Fruit fly (Drosophila melanogaster) whole organism, embryonic: Measurements from ENCODE around the gene Strip.

Experiments used
- Aef1 ChIP-seq: fragments of 200-800 bp; sonication (Bioruptor generic); IDR thresholded peaks from 3 replicates; pipeline ENCODE4 v1.3.6; 2022; ENCODE audit warnings: missing biosample characterization, missing genetic modification characterization
- CG10267 ChIP-seq: fragments of 200-800 bp; sonication (Bioruptor generic); optimal IDR thresholded peaks from 2 replicates; lab custom pipeline; 2018; ENCODE audit warnings: missing biosample characterization, mild to moderate bottlenecking, missing genetic modification characterization, moderate library complexity
- CG10543 ChIP-seq: fragments of 200-800 bp; sonication (Bioruptor generic); optimal IDR thresholded peaks from 3 replicates; lab custom pipeline; 2017; ENCODE audit warnings: missing biosample characterization, mild to moderate bottlenecking, missing genetic modification characterization, moderate library complexity
- CG11723 ChIP-seq: fragments of 200-800 bp; sonication (Bioruptor generic); optimal IDR thresholded peaks from 2 replicates; lab custom pipeline; 2017; ENCODE audit warnings: missing biosample characterization, mild to moderate bottlenecking, missing genetic modification characterization
- CG12219 ChIP-seq: fragments of 200-800 bp; sonication (Bioruptor generic); optimal IDR thresholded peaks from 3 replicates; lab custom pipeline; 2018; ENCODE audit warnings: missing biosample characterization, mild to moderate bottlenecking, missing genetic modification characterization
- CG13624 ChIP-seq: fragments of 200-800 bp; sonication (Bioruptor generic); optimal IDR thresholded peaks from 2 replicates; lab custom pipeline; 2016; ENCODE audit warnings: missing biosample characterization, missing genetic modification characterization
- CG14441 ChIP-seq: fragments of 200-800 bp; sonication (Bioruptor generic); IDR thresholded peaks from 2 replicates; pipeline ENCODE4 v1.3.6; 2022; ENCODE audit warnings: missing biosample characterization, missing genetic modification characterization
- CG15601 ChIP-seq: fragments of 200-800 bp; sonication (Bioruptor generic); optimal IDR thresholded peaks from 3 replicates; lab custom pipeline; 2019; ENCODE audit warnings: missing biosample characterization, mild to moderate bottlenecking, missing genetic modification characterization, moderate library complexity
- CG17802 ChIP-seq: fragments of 200-800 bp; sonication (Bioruptor generic); optimal IDR thresholded peaks from 2 replicates; lab custom pipeline; 2018; ENCODE audit warnings: missing biosample characterization, mild to moderate bottlenecking, missing genetic modification characterization, moderate library complexity
- CG18262 ChIP-seq: fragments of 200-800 bp; optimal IDR thresholded peaks from 3 replicates; lab custom pipeline; 2019; ENCODE audit warnings: missing biosample characterization, mild to moderate bottlenecking, missing genetic modification characterization, moderate library complexity
- CG18476 ChIP-seq: fragments of 200-800 bp; sonication (Bioruptor generic); optimal IDR thresholded peaks from 2 replicates; lab custom pipeline; 2016; ENCODE audit warnings: missing biosample characterization, mild to moderate bottlenecking, missing genetic modification characterization
- CG2116 ChIP-seq: fragments of 200-800 bp; sonication (Bioruptor generic); optimal IDR thresholded peaks from 3 replicates; lab custom pipeline; 2018; ENCODE audit warnings: missing biosample characterization, mild to moderate bottlenecking, missing genetic modification characterization
- CG2199 ChIP-seq: fragments of 200-800 bp; sonication (Bioruptor generic); IDR thresholded peaks from 3 replicates; pipeline ENCODE4 v1.3.6; 2022; ENCODE audit warnings: missing biosample characterization, missing genetic modification characterization
- CG3065 ChIP-seq: fragments of 200-800 bp; sonication (Bioruptor generic); optimal IDR thresholded peaks from 2 replicates; lab custom pipeline; 2016; ENCODE audit warnings: missing biosample characterization, missing genetic modification characterization
- CG31388 ChIP-seq: fragments of 200-800 bp; sonication (Bioruptor generic); optimal IDR thresholded peaks from 2 replicates; lab custom pipeline; 2016; ENCODE audit warnings: missing biosample characterization, missing genetic modification characterization
- CG32767 ChIP-seq: fragments of 200-800 bp; sonication (Bioruptor generic); IDR thresholded peaks from 2 replicates; pipeline ENCODE4 v1.3.6; 2022; ENCODE audit warnings: missing biosample characterization, missing genetic modification characterization
- CG3407 ChIP-seq: fragments of 200-800 bp; sonication (Bioruptor generic); optimal IDR thresholded peaks from 2 replicates; lab custom pipeline; 2018; ENCODE audit warnings: missing biosample characterization, mild to moderate bottlenecking, missing genetic modification characterization
- CG34224 ChIP-seq: fragments of 200-800 bp; sonication (Bioruptor generic); IDR thresholded peaks from 3 replicates; pipeline ENCODE4 v1.3.6; 2022; ENCODE audit warnings: missing biosample characterization, missing genetic modification characterization; ENCODE audit not compliant: partially characterized antibody
- CG34422 ChIP-seq: fragments of 200-800 bp; sonication (Bioruptor generic); IDR thresholded peaks from 3 replicates; pipeline ENCODE4 v1.3.6; 2022; ENCODE audit warnings: missing biosample characterization, missing genetic modification characterization
- CG6765 ChIP-seq: fragments of 200-800 bp; sonication (Bioruptor generic); optimal IDR thresholded peaks from 3 replicates; lab custom pipeline; 2017; ENCODE audit warnings: missing biosample characterization, mild to moderate bottlenecking, missing genetic modification characterization
- CG7786 ChIP-seq: fragments of 200-800 bp; sonication (Bioruptor generic); optimal IDR thresholded peaks from 2 replicates; lab custom pipeline; 2016; ENCODE audit warnings: missing biosample characterization, missing genetic modification characterization
- H15 ChIP-seq: fragments of 200-800 bp; sonication (Bioruptor generic); IDR thresholded peaks from 3 replicates; pipeline ENCODE4 v1.3.6; 2022; ENCODE audit warnings: missing biosample characterization, missing genetic modification characterization
- Hr3 ChIP-seq: fragments of 200-800 bp; sonication (Bioruptor generic); optimal IDR thresholded peaks from 3 replicates; lab custom pipeline; 2016; ENCODE audit warnings: missing biosample characterization, missing genetic modification characterization
- Hr51 ChIP-seq, 2 experiments: fragments of 200-800 bp; sonication (Bioruptor generic); optimal IDR thresholded peaks; 2 replicates in 1 of 2; 3 replicates in 1 of 2; lab custom pipeline; 2016 to 2018; ENCODE audit warnings: missing biosample characterization in 2 of 2, missing genetic modification characterization in 2 of 2, mild to moderate bottlenecking in 1 of 2, moderate library complexity in 1 of 2
- Hsf ChIP-seq: fragments of 200-800 bp; sonication (Bioruptor generic); optimal IDR thresholded peaks from 3 replicates; lab custom pipeline; 2016; ENCODE audit warnings: missing biosample characterization, missing genetic modification characterization
- Nf-YA ChIP-seq: fragments of 200-800 bp; sonication (Bioruptor generic); IDR thresholded peaks from 2 replicates; pipeline ENCODE4 v1.3.6; 2022; ENCODE audit warnings: missing biosample characterization, missing genetic modification characterization
- NfI ChIP-seq: fragments of 200-800 bp; sonication (Bioruptor generic); optimal IDR thresholded peaks from 3 replicates; lab custom pipeline; 2018; ENCODE audit warnings: missing biosample characterization, mild to moderate bottlenecking, missing genetic modification characterization, moderate library complexity
- Pdp1 ChIP-seq, 2 experiments: fragments of 200-800 bp; sonication (Bioruptor generic); optimal IDR thresholded peaks; 3 replicates each; lab custom pipeline; 2016; ENCODE audit warnings: missing biosample characterization in 2 of 2, missing genetic modification characterization in 2 of 2, mild to moderate bottlenecking in 1 of 2, moderate library complexity in 1 of 2
- Sry-δ ChIP-seq: fragments of 200-800 bp; sonication (Bioruptor generic); optimal IDR thresholded peaks from 2 replicates; lab custom pipeline; 2016; ENCODE audit warnings: missing biosample characterization, missing genetic modification characterization
- Xrp1 ChIP-seq: fragments of 200-800 bp; sonication (Bioruptor generic); IDR thresholded peaks from 2 replicates; pipeline ENCODE4 v1.3.6; 2022; ENCODE audit warnings: missing biosample characterization, missing genetic modification characterization
- ap ChIP-seq: fragments of 200-800 bp; sonication (Bioruptor generic); IDR thresholded peaks from 2 replicates; pipeline ENCODE4 v1.3.6; 2022; ENCODE audit warnings: missing biosample characterization, missing genetic modification characterization
- bab2 ChIP-seq: fragments of 200-800 bp; sonication (Bioruptor generic); optimal IDR thresholded peaks from 2 replicates; lab custom pipeline; 2016; ENCODE audit warnings: missing biosample characterization, missing genetic modification characterization
- ci ChIP-seq: fragments of 200-800 bp; sonication (Bioruptor generic); IDR thresholded peaks from 3 replicates; pipeline ENCODE4 v1.3.6; 2022; ENCODE audit warnings: missing biosample characterization, missing genetic modification characterization
- dati ChIP-seq: fragments of 200-800 bp; sonication (Bioruptor generic); IDR thresholded peaks from 2 replicates; pipeline ENCODE4 v1.3.6; 2022; ENCODE audit warnings: missing biosample characterization, missing genetic modification characterization
- gem ChIP-seq: fragments of 200-800 bp; sonication (Bioruptor generic); optimal IDR thresholded peaks from 2 replicates; lab custom pipeline; 2019; ENCODE audit warnings: missing biosample characterization, mild to moderate bottlenecking, missing genetic modification characterization, moderate library complexity
- ind ChIP-seq: fragments of 200-800 bp; sonication (Bioruptor generic); optimal IDR thresholded peaks from 3 replicates; lab custom pipeline; 2016; ENCODE audit warnings: missing biosample characterization, missing genetic modification characterization
- jing ChIP-seq: fragments of 200-800 bp; sonication (Bioruptor generic); optimal IDR thresholded peaks from 2 replicates; lab custom pipeline; 2018; ENCODE audit warnings: missing biosample characterization, mild to moderate bottlenecking, missing genetic modification characterization
- mirr ChIP-seq: fragments of 200-800 bp; sonication (Bioruptor generic); optimal IDR thresholded peaks from 3 replicates; lab custom pipeline; 2018; ENCODE audit warnings: missing biosample characterization, mild to moderate bottlenecking, missing genetic modification characterization
- oc ChIP-seq: fragments of 200-800 bp; sonication (Bioruptor generic); optimal IDR thresholded peaks from 2 replicates; lab custom pipeline; 2018; ENCODE audit warnings: missing biosample characterization, mild to moderate bottlenecking, missing genetic modification characterization, moderate library complexity
- onecut ChIP-seq: fragments of 200-800 bp; sonication (Bioruptor generic); IDR thresholded peaks from 2 replicates; pipeline ENCODE4 v1.3.6; 2022; ENCODE audit warnings: missing biosample characterization, missing genetic modification characterization
- pros ChIP-seq: fragments of 200-800 bp; sonication (Bioruptor generic); optimal IDR thresholded peaks from 3 replicates; lab custom pipeline; 2019; ENCODE audit warnings: missing biosample characterization, mild to moderate bottlenecking, missing genetic modification characterization, moderate library complexity
- sima ChIP-seq: fragments of 200-800 bp; sonication (Bioruptor generic); optimal IDR thresholded peaks from 2 replicates; lab custom pipeline; 2016; ENCODE audit warnings: missing biosample characterization, missing genetic modification characterization
- toy ChIP-seq: fragments of 200-800 bp; sonication (Bioruptor generic); IDR thresholded peaks from 2 replicates; pipeline ENCODE4 v1.3.6; 2022; ENCODE audit warnings: missing biosample characterization, missing genetic modification characterization
- trh ChIP-seq: fragments of 200-800 bp; sonication (Bioruptor generic); optimal IDR thresholded peaks from 2 replicates; lab custom pipeline; 2016; ENCODE audit warnings: missing biosample characterization, missing genetic modification characterization
- unpg ChIP-seq: fragments of 200-800 bp; sonication (Bioruptor generic); optimal IDR thresholded peaks from 3 replicates; lab custom pipeline; 2018; ENCODE audit warnings: missing biosample characterization, mild to moderate bottlenecking, missing genetic modification characterization, moderate library complexity
- wor ChIP-seq: fragments of 200-800 bp; sonication (Bioruptor generic); IDR thresholded peaks from 2 replicates; pipeline ENCODE4 v1.3.6; 2022; ENCODE audit warnings: missing biosample characterization, missing genetic modification characterization
- z ChIP-seq: fragments of 200-800 bp; sonication (Bioruptor generic); IDR thresholded peaks from 3 replicates; pipeline ENCODE4 v1.3.6; 2022; ENCODE audit warnings: missing biosample characterization, missing genetic modification characterization
- zen ChIP-seq: fragments of 200-800 bp; sonication (Bioruptor generic); optimal IDR thresholded peaks from 3 replicates; lab custom pipeline; 2018; ENCODE audit warnings: missing biosample characterization, mild to moderate bottlenecking, missing genetic modification characterization, moderate library complexity
- zfh2 ChIP-seq: fragments of 200-800 bp; sonication (Bioruptor generic); optimal IDR thresholded peaks from 2 replicates; lab custom pipeline; 2016; ENCODE audit warnings: missing biosample characterization, missing genetic modification characterization

Strip gene

dm6 chr3L:3336368-3337164, 7.9 kb upstream of the Strip start, which contains the start of the genes Drsl6 and kst (continued):
- no peak for TF ChIP-seq ap (GFP tag; lab: Robert Waterston, UW)
- TF ChIP-seq CG18262 (tag; lab: Kevin White, UChicago): peak; percentile 17
- peak; percentile 53; the same call in 2 of the 3 replicates for TF ChIP-seq ci (GFP tag; lab: Robert Waterston, UW)
- TF ChIP-seq oc (tag; lab: Kevin White, UChicago): peak; percentile 73
- peak; percentile 53; the same call in 1 of the 3 replicates for TF ChIP-seq CG34422 (GFP tag; lab: Robert Waterston, UW)
- TF ChIP-seq Hr3 (GFP tag; lab: Kevin White, UChicago): no peak
- TF ChIP-seq CG3407 (GFP tag; lab: Kevin White, UChicago): no peak
- peak; percentile 50 for TF ChIP-seq Sry-δ (GFP tag; lab: Kevin White, UChicago)
- no peak for TF ChIP-seq dati (GFP tag; lab: Robert Waterston, UW)
- no peak for TF ChIP-seq wor
- no peak for TF ChIP-seq H15 (GFP tag; lab: Robert Waterston, UW)
- TF ChIP-seq Pdp1 (GFP tag; optimal IDR thresholded peaks at IDR 0.05; lab: Kevin White, UChicago): peak in 1 of 2 experiments; percentile 59
- no peak for TF ChIP-seq CG18476 (GFP tag; lab: Kevin White, UChicago)
- TF ChIP-seq CG6765 (GFP tag; lab: Kevin White, UChicago): no peak
- TF ChIP-seq CG3065: no peak
- TF ChIP-seq trh (GFP tag; lab: Kevin White, UChicago): no peak
- TF ChIP-seq Hsf (GFP tag; lab: Kevin White, UChicago): no peak
- no peak for TF ChIP-seq Aef1 (GFP tag; lab: Robert Waterston, UW)
- TF ChIP-seq CG2199 (GFP tag; lab: Robert Waterston, UW): no peak
- peak; percentile 64 for TF ChIP-seq CG34224
- peak; percentile 47 for TF ChIP-seq CG10267 (tag; lab: Kevin White, UChicago)
- TF ChIP-seq Hr51 (GFP tag; optimal IDR thresholded peaks at IDR 0.05; lab: Kevin White, UChicago): no peak
- no peak for TF ChIP-seq CG7786 (GFP tag; lab: Kevin White, UChicago)
- TF ChIP-seq Xrp1 (GFP tag; lab: Robert Waterston, UW): no peak
- no peak for TF ChIP-seq z
- TF ChIP-seq CG11723 (GFP tag; lab: Kevin White, UChicago): no peak
- no peak for TF ChIP-seq CG12219 (GFP tag; lab: Kevin White, UChicago)
- TF ChIP-seq CG13624: peak; percentile 6
- TF ChIP-seq CG15601: peak; percentile 23
- 0 out of 2 replicates have a peak, but pooled peaks have one; percentile 23 for TF ChIP-seq CG14441 (GFP tag; lab: Robert Waterston, UW)
- TF ChIP-seq Nf-YA: peak; percentile 25; the same call in 1 of the 2 replicates
- no peak for TF ChIP-seq toy
- peak; percentile 24; the same call in 1 of the 2 replicates for TF ChIP-seq onecut (GFP tag; lab: Robert Waterston, UW)
- TF ChIP-seq bab2 (GFP tag; lab: Kevin White, UChicago): peak; percentile 2
- TF ChIP-seq sima: no peak
- no peak for TF ChIP-seq CG32767
- no peak for TF ChIP-seq zfh2 (GFP tag; lab: Kevin White, UChicago)
- peak; percentile 79 for TF ChIP-seq gem (tag; lab: Kevin White, UChicago)
- TF ChIP-seq CG2116: peak; percentile 65
- TF ChIP-seq jing (GFP tag; lab: Kevin White, UChicago): peak; percentile 0
- TF ChIP-seq ind (GFP tag; lab: Kevin White, UChicago): no peak
- no peak for TF ChIP-seq CG31388 (GFP tag; lab: Kevin White, UChicago)
- TF ChIP-seq NfI (GFP tag; lab: Kevin White, UChicago): no peak
- TF ChIP-seq mirr (GFP tag; lab: Kevin White, UChicago): peak; percentile 12
- peak; percentile 37 for TF ChIP-seq pros
- TF ChIP-seq CG17802 (tag; lab: Kevin White, UChicago): no peak
- peak; percentile 55 for TF ChIP-seq CG10543 (GFP tag; lab: Kevin White, UChicago)
- peak; percentile 56 for TF ChIP-seq zen (tag; lab: Kevin White, UChicago)
- no peak for TF ChIP-seq unpg
